Worm (Caenorhabditis elegans) whole organism, late embryonic: ENCODE results near the gene slcr-46.1.

Experiments used
- C08G9.2 ChIP-seq: sonication (generic microtip); optimal IDR thresholded peaks from 2 replicates; lab custom pipeline; 2016; ENCODE audit warnings: mild to moderate bottlenecking, missing genetic modification characterization, moderate library complexity, missing compliant biosample characterization
- C38D4.7 ChIP-seq: fragments of 200-800 bp; sonication (Bioruptor generic); optimal IDR thresholded peaks from 2 replicates; lab custom pipeline; 2018; ENCODE audit warnings: mild to moderate bottlenecking, missing genetic modification characterization, moderate library complexity, missing compliant biosample characterization
- F13H6.1 ChIP-seq: sonication (generic microtip); optimal IDR thresholded peaks from 2 replicates; lab custom pipeline; 2016; ENCODE audit warnings: missing genetic modification characterization, missing compliant biosample characterization
- K02D7.2 ChIP-seq: sonication (generic microtip); optimal IDR thresholded peaks from 2 replicates; lab custom pipeline; 2017; ENCODE audit warnings: mild to moderate bottlenecking, missing genetic modification characterization, missing compliant biosample characterization
- T23F11.4 ChIP-seq: fragments of 200-800 bp; sonication (Bioruptor generic); optimal IDR thresholded peaks from 2 replicates; lab custom pipeline; 2018; ENCODE audit warnings: mild to moderate bottlenecking, missing genetic modification characterization, missing compliant biosample characterization
- Y22D7AL.16 ChIP-seq: sonication (generic microtip); optimal IDR thresholded peaks from 2 replicates; lab custom pipeline; 2016; ENCODE audit warnings: missing genetic modification characterization, missing compliant biosample characterization
- ahr-1 ChIP-seq: sonication (generic microtip); optimal IDR thresholded peaks from 2 replicates; lab custom pipeline; 2016; ENCODE audit warnings: missing genetic modification characterization, missing compliant biosample characterization
- ceh-14 ChIP-seq: sonication (generic microtip); optimal IDR thresholded peaks from 2 replicates; lab custom pipeline; 2016; ENCODE audit warnings: missing genotype, missing genetic modification characterization, missing compliant biosample characterization
- ceh-18 ChIP-seq: sonication (generic microtip); optimal IDR thresholded peaks from 2 replicates; lab custom pipeline; 2016; ENCODE audit warnings: missing genetic modification characterization, missing compliant biosample characterization
- ceh-19 ChIP-seq: fragments of 200-800 bp; sonication (Bioruptor generic); optimal IDR thresholded peaks from 2 replicates; lab custom pipeline; 2018; ENCODE audit warnings: mild to moderate bottlenecking, missing genetic modification characterization, missing compliant biosample characterization
- ceh-2 ChIP-seq: sonication (generic microtip); optimal IDR thresholded peaks from 2 replicates; lab custom pipeline; 2016; ENCODE audit warnings: missing genotype, missing genetic modification characterization, missing compliant biosample characterization
- ceh-22 ChIP-seq: sonication (generic microtip); optimal IDR thresholded peaks from 2 replicates; lab custom pipeline; 2017; ENCODE audit warnings: missing biosample characterization, missing genetic modification characterization
- ceh-24 ChIP-seq: sonication (generic microtip); optimal IDR thresholded peaks from 2 replicates; lab custom pipeline; 2016; ENCODE audit warnings: mild to moderate bottlenecking, missing genetic modification characterization, missing compliant biosample characterization
- ceh-30 ChIP-seq: fragments of 150-350 bp; optimal IDR thresholded peaks from 2 replicates; lab custom pipeline; 2014; ENCODE audit warnings: missing biosample characterization, missing genetic modification characterization
- ceh-31 ChIP-seq: sonication (generic microtip); optimal IDR thresholded peaks from 2 replicates; lab custom pipeline; 2016; ENCODE audit warnings: missing genetic modification characterization, missing compliant biosample characterization
- ceh-34 ChIP-seq: sonication (generic microtip); optimal IDR thresholded peaks from 2 replicates; lab custom pipeline; 2016; ENCODE audit warnings: mild to moderate bottlenecking, missing genetic modification characterization, missing compliant biosample characterization
- ceh-45 ChIP-seq: fragments of 200-800 bp; sonication (Bioruptor generic); IDR thresholded peaks from 2 replicates; pipeline ENCODE4 v1.3.6; 2022; ENCODE audit warnings: missing genetic modification reagents, missing genetic modification characterization, missing compliant biosample characterization
- ceh-48 ChIP-seq: sonication (generic microtip); optimal IDR thresholded peaks from 2 replicates; lab custom pipeline; 2016; ENCODE audit warnings: missing genetic modification characterization, inconsistent platforms, missing compliant biosample characterization
- ceh-6 ChIP-seq: fragments of 200-800 bp; sonication (Bioruptor generic); optimal IDR thresholded peaks from 2 replicates; lab custom pipeline; 2018; ENCODE audit warnings: mild to moderate bottlenecking, missing genetic modification characterization, missing compliant biosample characterization
- che-1 ChIP-seq: sonication (generic microtip); optimal IDR thresholded peaks from 2 replicates; lab custom pipeline; 2016; ENCODE audit warnings: mild to moderate bottlenecking, missing genetic modification characterization, missing compliant biosample characterization
- dve-1 ChIP-seq: sonication (generic microtip); optimal IDR thresholded peaks from 2 replicates; lab custom pipeline; 2017; ENCODE audit warnings: antibody characterized with exemption, mild to moderate bottlenecking, missing genetic modification characterization, missing compliant biosample characterization
- elt-2 ChIP-seq: sonication (generic microtip); optimal IDR thresholded peaks from 2 replicates; lab custom pipeline; 2016; ENCODE audit warnings: missing genetic modification reagents, missing genetic modification characterization, missing compliant biosample characterization
- eyg-1 ChIP-seq: sonication (generic microtip); optimal IDR thresholded peaks from 2 replicates; lab custom pipeline; 2016; ENCODE audit warnings: missing genotype, missing genetic modification characterization, missing compliant biosample characterization
- gmeb-2 ChIP-seq: sonication (generic microtip); optimal IDR thresholded peaks from 2 replicates; lab custom pipeline; 2016; ENCODE audit warnings: missing genetic modification characterization, inconsistent platforms, missing compliant biosample characterization
- hlh-13 ChIP-seq: fragments of 200-800 bp; sonication (Bioruptor generic); optimal IDR thresholded peaks from 2 replicates; lab custom pipeline; 2018; ENCODE audit warnings: mild to moderate bottlenecking, missing genetic modification characterization, missing compliant biosample characterization
- hlh-30 ChIP-seq: sonication (generic microtip); optimal IDR thresholded peaks from 2 replicates; lab custom pipeline; 2017; ENCODE audit warnings: antibody characterized with exemption, missing genetic modification characterization, missing compliant biosample characterization; ENCODE audit not compliant: insufficient read depth
- lin-11 ChIP-seq: fragments of 200-800 bp; sonication (Bioruptor generic); optimal IDR thresholded peaks from 2 replicates; lab custom pipeline; 2018; ENCODE audit warnings: mild to moderate bottlenecking, missing genetic modification characterization, missing compliant biosample characterization
- mec-3 ChIP-seq: sonication (generic microtip); optimal IDR thresholded peaks from 2 replicates; lab custom pipeline; 2016; ENCODE audit warnings: borderline replicate concordance, missing genetic modification characterization, missing compliant biosample characterization
- nfya-1 ChIP-seq: sonication (generic microtip); optimal IDR thresholded peaks from 2 replicates; lab custom pipeline; 2017; ENCODE audit warnings: missing genetic modification characterization, mild to moderate bottlenecking, missing compliant biosample characterization, antibody characterized with exemption, moderate library complexity
- nhr-232 ChIP-seq: sonication (generic microtip); optimal IDR thresholded peaks from 2 replicates; lab custom pipeline; 2016; ENCODE audit warnings: missing genetic modification characterization, missing compliant biosample characterization
- pag-3 ChIP-seq: sonication (generic microtip); optimal IDR thresholded peaks from 2 replicates; lab custom pipeline; 2016; ENCODE audit warnings: missing compliant biosample characterization, missing genetic modification characterization, borderline replicate concordance
- pat-9 ChIP-seq: fragments of 200-800 bp; sonication (Bioruptor generic); optimal IDR thresholded peaks from 2 replicates; lab custom pipeline; 2018; ENCODE audit warnings: mild to moderate bottlenecking, missing genetic modification characterization, moderate library complexity, missing compliant biosample characterization
- pha-2 ChIP-seq: sonication (generic microtip); optimal IDR thresholded peaks from 2 replicates; lab custom pipeline; 2017; ENCODE audit warnings: mild to moderate bottlenecking, missing genetic modification characterization, missing compliant biosample characterization
- ref-2 ChIP-seq: sonication (generic microtip); optimal IDR thresholded peaks from 2 replicates; lab custom pipeline; 2016; ENCODE audit warnings: missing genetic modification characterization, missing compliant biosample characterization
- rnt-1 ChIP-seq: sonication (generic microtip); optimal IDR thresholded peaks from 2 replicates; lab custom pipeline; 2016; ENCODE audit warnings: missing genetic modification characterization, missing compliant biosample characterization
- sdc-2 ChIP-seq: sonication (generic microtip); optimal IDR thresholded peaks from 2 replicates; lab custom pipeline; 2016; ENCODE audit warnings: missing genotype, missing genetic modification characterization, missing compliant biosample characterization
- sox-2 ChIP-seq: fragments of 200-800 bp; sonication (Bioruptor generic); IDR thresholded peaks from 2 replicates; pipeline ENCODE4 v1.3.6; 2022; ENCODE audit warnings: missing genetic modification reagents, missing genetic modification characterization, missing compliant biosample characterization
- sox-4 ChIP-seq: sonication (generic microtip); optimal IDR thresholded peaks from 2 replicates; lab custom pipeline; 2017; ENCODE audit warnings: mild to moderate bottlenecking, missing genetic modification characterization, inconsistent platforms, missing compliant biosample characterization
- tbx-2 ChIP-seq: sonication (generic microtip); optimal IDR thresholded peaks from 2 replicates; lab custom pipeline; 2016; ENCODE audit warnings: missing genetic modification characterization, missing compliant biosample characterization
- tbx-7 ChIP-seq: sonication (generic microtip); optimal IDR thresholded peaks from 2 replicates; lab custom pipeline; 2016; ENCODE audit warnings: missing genotype, missing genetic modification characterization, missing compliant biosample characterization
- ttx-3 ChIP-seq: sonication (generic microtip); optimal IDR thresholded peaks from 2 replicates; lab custom pipeline; 2016; ENCODE audit warnings: missing genetic modification reagents, missing genetic modification characterization, missing compliant biosample characterization
- unc-42 ChIP-seq: sonication (generic microtip); optimal IDR thresholded peaks from 2 replicates; lab custom pipeline; 2016; ENCODE audit warnings: missing genotype, missing genetic modification characterization, missing compliant biosample characterization
- unc-55 ChIP-seq: sonication (generic microtip); optimal IDR thresholded peaks from 2 replicates; lab custom pipeline; 2017; ENCODE audit warnings: missing biosample characterization, missing genetic modification reagents, missing genetic modification characterization
- ztf-16 ChIP-seq: sonication (generic microtip); optimal IDR thresholded peaks from 2 replicates; lab custom pipeline; 2017; ENCODE audit warnings: missing genetic modification characterization, missing compliant biosample characterization

The slcr-46.1 gene

ce11 chrX:4604185-4604584, 28.0 kb upstream of the slcr-46.1 start:
- TF ChIP-seq ceh-30 = no peak
- no peak for TF ChIP-seq mec-3 (tag; lab: Kevin White, UChicago)
- no peak for TF ChIP-seq ceh-24 (tag; lab: Kevin White, UChicago)
- TF ChIP-seq dve-1 (tag; lab: Kevin White, UChicago) = no peak
- TF ChIP-seq ceh-14 (tag; lab: Kevin White, UChicago) = no peak
- no peak for TF ChIP-seq ceh-48
- no peak for TF ChIP-seq sox-2
- TF ChIP-seq hlh-30 (tag; lab: Kevin White, UChicago) = no peak
- TF ChIP-seq eyg-1 (tag; lab: Kevin White, UChicago) = no peak
- no peak for TF ChIP-seq nhr-232
- TF ChIP-seq ceh-22 (tag; lab: Kevin White, UChicago) = no peak
- no peak for TF ChIP-seq ztf-16
- no peak for TF ChIP-seq ceh-2 (tag; lab: Kevin White, UChicago)
- TF ChIP-seq pag-3 (tag; lab: Kevin White, UChicago) = no peak
- TF ChIP-seq tbx-7 (tag; lab: Kevin White, UChicago) = no peak
- TF ChIP-seq C08G9.2 (tag; lab: Kevin White, UChicago) = no peak
- no peak for TF ChIP-seq sdc-2 (tag; lab: Kevin White, UChicago)
- no peak for TF ChIP-seq elt-2
- no peak for TF ChIP-seq ttx-3
- TF ChIP-seq, all 69 proteins: peak for 0

- TF ChIP-seq elt-2 (no peak), tbx-7 (tag; lab: Kevin White, UChicago) (no peak), Y22D7AL.16 (no peak), sox-4 (tag; lab: Kevin White, UChicago) (no peak), dve-1 (tag; lab: Kevin White, UChicago) (no peak), ztf-16 (no peak), ceh-34 (tag; lab: Kevin White, UChicago) (no peak), C08G9.2 (tag; lab: Kevin White, UChicago) (no peak)
These were observed 26.3 kb upstream of the slcr-46.1 start, which contains the start of gene spat-3 for ce11 chrX:4605828-4606227. Gene spat-3, minus strand, starts transcription at chrX:4605928.

- TF ChIP-seq ceh-2 (tag; lab: Kevin White, UChicago) (peak; percentile 32), F13H6.1 (peak; percentile 39), ahr-1 (tag; lab: Kevin White, UChicago) (peak; percentile 13), ceh-19 (GFP tag; lab: Kevin White, UChicago) (peak; percentile 85), ztf-16 (peak; percentile 57), unc-55 (GFP tag; lab: Kevin White, UChicago) (peak; percentile 41), K02D7.2 (peak; percentile 36), rnt-1 (tag; lab: Kevin White, UChicago) (peak; percentile 56), Y22D7AL.16 (peak; percentile 44), ceh-48 (peak; percentile 32), unc-42 (peak; percentile 72), hlh-13 (peak; percentile 9), ceh-14 (tag; lab: Kevin White, UChicago) (peak; percentile 21), sdc-2 (tag; lab: Kevin White, UChicago) (peak; percentile 51), lin-11 (tag; lab: Kevin White, UChicago) (peak; percentile 51), ceh-6 (GFP tag; lab: Kevin White, UChicago) (peak; percentile 80), ceh-31 (tag; lab: Kevin White, UChicago) (peak; percentile 70), C38D4.7 (peak; percentile 63), gmeb-2 (tag; lab: Kevin White, UChicago) (peak; percentile 73), sox-2 (peak; percentile 14; the same call in 1 of the 2 replicates), pha-2 (tag; lab: Kevin White, UChicago) (peak; percentile 72), hlh-30 (tag; lab: Kevin White, UChicago) (peak; percentile 8), pat-9 (peak; percentile 86), che-1 (tag; lab: Kevin White, UChicago) (peak; percentile 61), ceh-34 (tag; lab: Kevin White, UChicago) (peak; percentile 56), tbx-2 (peak; percentile 53), ceh-24 (tag; lab: Kevin White, UChicago) (peak; percentile 37), ceh-45 (0 out of 2 replicates have a peak, but pooled peaks have one; percentile 41), ceh-18 (tag; lab: Kevin White, UChicago) (peak; percentile 86), sox-4 (tag; lab: Kevin White, UChicago) (peak; percentile 73), nfya-1 (tag; lab: Kevin White, UChicago) (peak; percentile 48), T23F11.4 (GFP tag; lab: Kevin White, UChicago) (peak; percentile 87), ref-2 (tag; lab: Kevin White, UChicago) (peak; percentile 54)
These were observed 25.7 kb upstream of the slcr-46.1 start for ce11 chrX:4606389-4606880.
